Worm (Caenorhabditis elegans) whole organism, L4 larva: ENCODE data around the gene mpk-2.

Experiments used
- F10B5.3 ChIP-seq: sonication (generic microtip); optimal IDR thresholded peaks from 2 replicates; lab custom pipeline; 2016; ENCODE audit warnings: mild to moderate bottlenecking, missing genetic modification characterization, missing compliant biosample characterization
- F44E2.7 ChIP-seq: fragments of 200-800 bp; sonication (Bioruptor generic); IDR thresholded peaks from 2 replicates; pipeline ENCODE4 v2.1.2; 2022; ENCODE audit warnings: missing genetic modification characterization, missing compliant biosample characterization
- R02D3.7 ChIP-seq: fragments of 150-350 bp; sonication (generic microtip); optimal IDR thresholded peaks from 3 replicates; lab custom pipeline; 2014; ENCODE audit warnings: missing biosample characterization, missing genetic modification characterization
- T20F7.1 ChIP-seq: fragments of 200-800 bp; sonication (Bioruptor generic); optimal IDR thresholded peaks from 2 replicates; lab custom pipeline; 2018; ENCODE audit warnings: mild to moderate bottlenecking, missing genetic modification characterization, missing compliant biosample characterization
- Y48G9A.11 ChIP-seq: fragments of 200-800 bp; sonication (Bioruptor generic); IDR thresholded peaks from 2 replicates; pipeline ENCODE4 v1.3.6; 2022; ENCODE audit warnings: missing genetic modification reagents, missing genetic modification characterization, missing compliant biosample characterization
- Y5F2A.4 ChIP-seq: fragments of 200-800 bp; sonication (Bioruptor generic); optimal IDR thresholded peaks from 2 replicates; lab custom pipeline; 2018; ENCODE audit warnings: mild to moderate bottlenecking, missing genetic modification characterization, missing compliant biosample characterization
- ZK546.5 ChIP-seq, 2 experiments: sonication (generic microtip); optimal IDR thresholded peaks; 2 replicates each; lab custom pipeline; 2017; ENCODE audit warnings: missing biosample characterization in 2 of 2, missing genetic modification characterization in 2 of 2
- aly-2 ChIP-seq: sonication (generic microtip); optimal IDR thresholded peaks from 2 replicates; lab custom pipeline; 2018; ENCODE audit warnings: missing biosample characterization, missing genetic modification characterization
- arid-1 ChIP-seq: fragments of 200-800 bp; sonication (Bioruptor generic); conservative IDR thresholded peaks from 2 replicates; pipeline ENCODE4 v1.3.6; 2022; ENCODE audit warnings: missing genetic modification reagents, missing genetic modification characterization, missing compliant biosample characterization
- ceh-28 ChIP-seq: fragments of 150-350 bp; optimal IDR thresholded peaks from 2 replicates; lab custom pipeline; 2014; ENCODE audit warnings: missing biosample characterization, missing genetic modification reagents, missing genetic modification characterization
- ceh-44 ChIP-seq: fragments of 200-800 bp; sonication (Bioruptor generic); IDR thresholded peaks from 2 replicates; pipeline ENCODE4 v1.3.6; 2022; ENCODE audit warnings: missing genetic modification reagents, missing genetic modification characterization, missing compliant biosample characterization
- ceh-62 ChIP-seq: sonication (generic microtip); optimal IDR thresholded peaks from 2 replicates; lab custom pipeline; 2017; ENCODE audit warnings: missing biosample characterization, missing genetic modification characterization
- ces-1 ChIP-seq: fragments of 150-350 bp; sonication (generic microtip); optimal IDR thresholded peaks from 4 replicates; lab custom pipeline; 2014; ENCODE audit warnings: missing biosample characterization, missing genetic modification reagents, missing genetic modification characterization
- cey-2 ChIP-seq: sonication (generic microtip); optimal IDR thresholded peaks from 3 replicates; lab custom pipeline; 2017; ENCODE audit warnings: missing genetic modification characterization, mild to moderate bottlenecking, missing compliant biosample characterization, antibody characterized with exemption, borderline replicate concordance; ENCODE audit not compliant: insufficient read depth
- daf-12 ChIP-seq: fragments of 150-350 bp; optimal IDR thresholded peaks from 2 replicates; lab custom pipeline; 2014; ENCODE audit warnings: missing biosample characterization, missing genetic modification reagents, missing genetic modification characterization
- daf-8 ChIP-seq: fragments of 200-800 bp; sonication (Bioruptor generic); IDR thresholded peaks from 2 replicates; pipeline ENCODE4 v1.3.6; 2022; ENCODE audit warnings: missing genetic modification characterization, missing compliant biosample characterization
- dmd-8 ChIP-seq: fragments of 200-800 bp; sonication (Bioruptor generic); IDR thresholded peaks from 2 replicates; pipeline ENCODE4 v1.3.6; 2022; ENCODE audit warnings: missing genetic modification characterization, missing compliant biosample characterization
- dmd-9 ChIP-seq: fragments of 200-800 bp; sonication (Bioruptor generic); IDR thresholded peaks from 2 replicates; pipeline ENCODE4 v1.3.6; 2022; ENCODE audit warnings: missing genetic modification reagents, missing genetic modification characterization, missing compliant biosample characterization
- egl-27 ChIP-seq: sonication (generic microtip); optimal IDR thresholded peaks from 3 replicates; lab custom pipeline; 2017; ENCODE audit warnings: missing biosample characterization, missing genetic modification reagents, missing genetic modification characterization
- hlh-11 ChIP-seq: fragments of 200-800 bp; sonication (Bioruptor generic); optimal IDR thresholded peaks from 2 replicates; lab custom pipeline; 2018; ENCODE audit warnings: mild to moderate bottlenecking, missing genetic modification characterization, missing compliant biosample characterization
- lin-1 ChIP-seq: fragments of 200-800 bp; sonication (Bioruptor generic); IDR thresholded peaks from 2 replicates; pipeline ENCODE4 v1.3.6; 2022; ENCODE audit warnings: missing genetic modification reagents, missing genetic modification characterization, missing compliant biosample characterization
- lin-29 ChIP-seq: fragments of 200-800 bp; sonication (Bioruptor generic); IDR thresholded peaks from 2 replicates; pipeline ENCODE4 v1.3.6; 2022; ENCODE audit warnings: missing genetic modification reagents, missing genetic modification characterization, missing compliant biosample characterization
- lin-38 ChIP-seq: fragments of 200-800 bp; sonication (Bioruptor generic); IDR thresholded peaks from 2 replicates; pipeline ENCODE4 v1.3.6; 2022; ENCODE audit warnings: missing genetic modification reagents, missing genetic modification characterization, missing compliant biosample characterization
- lir-3 ChIP-seq: sonication (generic microtip); optimal IDR thresholded peaks from 2 replicates; lab custom pipeline; 2016; ENCODE audit warnings: mild to moderate bottlenecking, missing genetic modification characterization, missing compliant biosample characterization
- mdl-1 ChIP-seq, 2 experiments: fragments of 150-350 bp in 1 of 2; sonication (generic microtip) in 1 of 2; optimal IDR thresholded peaks; 2 replicates each; lab custom pipeline; 2014 to 2017; ENCODE audit warnings: missing biosample characterization in 2 of 2, missing genetic modification characterization in 2 of 2
- mep-1 ChIP-seq: fragments of 150-350 bp; sonication (generic microtip); optimal IDR thresholded peaks from 3 replicates; lab custom pipeline; 2014; ENCODE audit warnings: missing biosample characterization, missing genetic modification characterization
- mxl-2 ChIP-seq: fragments of 200-800 bp; sonication (Bioruptor generic); conservative IDR thresholded peaks from 2 replicates; pipeline ENCODE4 v1.3.6; 2022; ENCODE audit warnings: missing genetic modification reagents, missing genetic modification characterization, missing compliant biosample characterization
- nhr-237 ChIP-seq: sonication (generic microtip); optimal IDR thresholded peaks from 2 replicates; lab custom pipeline; 2017; ENCODE audit warnings: missing biosample characterization, missing genetic modification characterization
- nhr-28 ChIP-seq: fragments of 150-350 bp; optimal IDR thresholded peaks from 2 replicates; lab custom pipeline; 2014; ENCODE audit warnings: missing biosample characterization, missing genetic modification characterization
- nhr-42 ChIP-seq: fragments of 200-800 bp; sonication (Bioruptor generic); IDR thresholded peaks from 2 replicates; pipeline ENCODE4 v1.3.6; 2022; ENCODE audit warnings: missing genetic modification characterization, missing compliant biosample characterization
- nhr-77 ChIP-seq: fragments of 150-350 bp; optimal IDR thresholded peaks from 2 replicates; lab custom pipeline; 2014; ENCODE audit warnings: missing biosample characterization, missing genetic modification characterization
- pha-4 ChIP-seq, 2 experiments: fragments of 150-350 bp in 1 of 2; fragments of 200-800 bp in 1 of 2; sonication (Bioruptor generic) in 1 of 2; IDR thresholded peaks in 1 of 2; optimal IDR thresholded peaks in 1 of 2; 2 replicates each; pipeline versions ENCODE4 v1.3.6 to Lab custom; 2014 to 2022; ENCODE audit warnings: missing genetic modification characterization in 2 of 2, missing genetic modification reagents in 2 of 2, missing biosample characterization in 1 of 2, missing compliant biosample characterization in 1 of 2
- php-3 ChIP-seq: fragments of 200-800 bp; sonication (Bioruptor generic); IDR thresholded peaks from 2 replicates; pipeline ENCODE4 v1.3.6; 2022; ENCODE audit warnings: missing genetic modification reagents, missing genetic modification characterization, missing compliant biosample characterization
- tra-1 ChIP-seq: fragments of 200-800 bp; sonication (Bioruptor generic); IDR thresholded peaks from 2 replicates; pipeline ENCODE4 v1.3.6; 2022; ENCODE audit warnings: missing genetic modification reagents, missing genetic modification characterization, missing compliant biosample characterization
- unc-62 ChIP-seq, 3 experiments: fragments of 150-350 bp in 1 of 3; sonication (generic microtip); optimal IDR thresholded peaks in 2 of 3; peaks in 1 of 3; 1 replicate in 1 of 3; 2 replicates in 2 of 3; lab custom pipeline; 2014 to 2017; ENCODE audit warnings: missing biosample characterization in 3 of 3, missing genetic modification characterization in 3 of 3, missing genetic modification reagents in 3 of 3, missing genotype in 1 of 3
- zip-2 ChIP-seq: fragments of 150-350 bp; optimal IDR thresholded peaks from 2 replicates; lab custom pipeline; 2014; ENCODE audit warnings: missing biosample characterization, missing genetic modification characterization
- ztf-7 ChIP-seq: fragments of 150-350 bp; optimal IDR thresholded peaks from 2 replicates; lab custom pipeline; 2014; ENCODE audit warnings: missing biosample characterization, missing genetic modification characterization

mpk-2 gene

ce11 chrII:5057315-5057714 is 46.6 kb upstream of the mpk-2 start (continued):
- peak in 1 of 2 experiments; percentile 55 for TF ChIP-seq mdl-1 (tag; optimal IDR thresholded peaks at IDR 0.05; lab: Kevin White, UChicago)
- peak; percentile 56; the same call in 1 of the 2 replicates for TF ChIP-seq lin-1 (GFP tag; lab: Robert Waterston, UW)
- no peak for TF ChIP-seq Y5F2A.4 (GFP tag; lab: Kevin White, UChicago)
- no peak for TF ChIP-seq unc-62 (GFP tag; optimal IDR thresholded peaks at IDR 0.05 in 1 of 2; lab: Kevin White, UChicago)
- no peak for TF ChIP-seq unc-62 (tag; optimal IDR thresholded peaks at IDR 0.05; lab: Kevin White, UChicago)
- TF ChIP-seq cey-2 (tag; lab: Kevin White, UChicago): no peak
- TF ChIP-seq nhr-28 (tag; lab: Kevin White, UChicago): peak; percentile 38
- TF ChIP-seq dmd-9 (GFP tag; lab: Robert Waterston, UW): peak; percentile 83
- peak; percentile 75 for TF ChIP-seq hlh-11 (tag; lab: Kevin White, UChicago)
- 0 out of 2 replicates have a peak, but pooled peaks have one; percentile 35 for TF ChIP-seq tra-1 (GFP tag; lab: Robert Waterston, UW)
- TF ChIP-seq ceh-62 (tag; lab: Kevin White, UChicago): no peak
- TF ChIP-seq T20F7.1 (GFP tag; lab: Kevin White, UChicago): peak; percentile 48
- TF ChIP-seq pha-4 (GFP tag; IDR thresholded peaks at IDR 0.05; lab: Robert Waterston, UW): peak; percentile 74; the same call in 1 of the 2 replicates
- no peak for TF ChIP-seq pha-4 (tag; optimal IDR thresholded peaks at IDR 0.05; lab: Kevin White, UChicago)
- TF ChIP-seq ztf-7: no peak
- no peak for TF ChIP-seq daf-8 (GFP tag; lab: Robert Waterston, UW)
- no peak for TF ChIP-seq mxl-2 (GFP tag; lab: Robert Waterston, UW)
- TF ChIP-seq php-3: no peak
- no peak for TF ChIP-seq zip-2 (tag; lab: Kevin White, UChicago)
- TF ChIP-seq nhr-77 (tag; lab: Kevin White, UChicago): no peak
- peak; percentile 63 for TF ChIP-seq lin-29 (GFP tag; lab: Robert Waterston, UW)
- peak; percentile 72; the same call in 1 of the 2 replicates for TF ChIP-seq nhr-42 (GFP tag; lab: Robert Waterston, UW)
- no peak for TF ChIP-seq nhr-237 (tag; lab: Kevin White, UChicago)
- TF ChIP-seq aly-2 (tag; lab: Kevin White, UChicago): no peak
- TF ChIP-seq ceh-44 (GFP tag; lab: Robert Waterston, UW): peak; percentile 54; the same call in 1 of the 2 replicates
- TF ChIP-seq ceh-28 (tag; lab: Kevin White, UChicago): no peak
- peak; percentile 76 for TF ChIP-seq mep-1
- TF ChIP-seq F10B5.3 (tag; lab: Kevin White, UChicago): peak; percentile 63
- peak; percentile 89 for TF ChIP-seq lin-38 (GFP tag; lab: Robert Waterston, UW)

DNA sequence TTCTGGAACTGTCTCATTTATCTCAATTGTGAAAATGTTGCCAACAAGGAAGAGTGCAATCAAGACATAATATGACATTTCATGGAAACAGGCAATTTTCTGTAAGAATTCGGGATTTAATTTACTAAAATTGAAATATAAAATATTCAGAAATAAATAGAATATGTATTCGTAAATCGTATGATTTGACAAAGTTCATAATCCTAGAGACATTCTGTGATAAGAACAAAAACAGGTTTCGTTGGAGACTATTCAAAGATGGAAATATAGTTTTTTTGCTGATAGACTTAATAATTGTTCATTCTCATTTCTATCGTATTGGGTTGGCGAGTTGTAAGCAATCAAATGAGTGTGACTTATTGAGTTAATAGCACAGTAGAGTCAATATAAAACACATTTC is 45.9 kb upstream of the mpk-2 start, which contains the start of gene C27A2.12:
Gene C27A2.12 (minus strand): TSS at position 101 of the 400 bp plus-strand sequence.
- TF ChIP-seq zip-2 (tag; lab: Kevin White, UChicago): no peak
- no peak for TF ChIP-seq dmd-8 (GFP tag; lab: Robert Waterston, UW)
- no peak for TF ChIP-seq arid-1 (GFP tag; lab: Robert Waterston, UW)
- TF ChIP-seq nhr-28 (tag; lab: Kevin White, UChicago): no peak
- no peak for TF ChIP-seq lin-1 (GFP tag; lab: Robert Waterston, UW)
- TF ChIP-seq ces-1 (GFP tag; lab: Kevin White, UChicago): no peak
- no peak for TF ChIP-seq lir-3 (tag; lab: Kevin White, UChicago)
- no peak for TF ChIP-seq Y48G9A.11 (GFP tag; lab: Robert Waterston, UW)
- TF ChIP-seq R02D3.7 (tag; lab: Kevin White, UChicago): no peak
- no peak for TF ChIP-seq egl-27
- TF ChIP-seq F44E2.7 (GFP tag; lab: Robert Waterston, UW): no peak
- TF ChIP-seq ZK546.5 (tag; optimal IDR thresholded peaks at IDR 0.05; lab: Kevin White, UChicago): no peak
- TF ChIP-seq daf-12: no peak
